Worm (Caenorhabditis elegans): ENCODE measurements around the gene gldi-5.

DNA sequence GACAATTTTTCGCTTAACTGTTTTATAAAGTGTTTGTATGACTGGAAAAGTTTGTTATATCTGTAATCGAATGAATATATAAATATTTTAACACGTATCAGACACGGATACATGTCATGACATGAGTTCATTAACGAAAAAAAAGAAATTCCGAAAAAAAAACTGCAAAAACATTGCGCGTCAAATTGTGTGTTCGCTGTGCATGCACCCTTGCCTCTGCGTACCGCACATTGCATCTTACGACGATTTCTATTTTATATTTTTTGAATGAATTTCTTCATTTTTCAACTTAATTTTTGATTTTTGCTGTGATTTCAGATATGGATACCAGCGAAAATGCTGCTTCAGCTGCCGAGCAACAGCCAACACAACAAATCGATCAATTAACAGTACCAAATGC is 21.3 kb downstream of the gldi-5 start, which contains the start of gene wdr-5.1:
- TF ChIP-seq ceh-18 (tag; optimal IDR thresholded peaks at IDR 0.05) (no peak), eyg-1 (tag; optimal IDR thresholded peaks at IDR 0.05) (no peak), tbx-2 (tag; optimal IDR thresholded peaks at IDR 0.05) (no peak), dmd-4 (tag; optimal IDR thresholded peaks at IDR 0.05; ENCODE audit: borderline replicate concordance) (no peak), unc-42 (tag; optimal IDR thresholded peaks at IDR 0.05) (no peak), ceh-2 (tag; optimal IDR thresholded peaks at IDR 0.05) (no peak), hlh-8 (tag; optimal IDR thresholded peaks at IDR 0.05) (no peak), ets-4 (tag; optimal IDR thresholded peaks at IDR 0.05) (no peak)
